Worm (Caenorhabditis elegans) whole organism, L3 larva: ENCODE results near the gene nsun-5.

ENCODE experiments used
- fos-1 ChIP-seq: fragments of 150-350 bp; optimal IDR thresholded peaks from 2 replicates; lab custom pipeline; 2014; ENCODE audit warnings: missing biosample characterization, missing genetic modification characterization
- lin-15B ChIP-seq: fragments of 150-350 bp; optimal IDR thresholded peaks from 2 replicates; lab custom pipeline; 2014; ENCODE audit warnings: missing biosample characterization, missing genetic modification characterization
- nhr-11 ChIP-seq: fragments of 150-350 bp; optimal IDR thresholded peaks from 2 replicates; lab custom pipeline; 2014; ENCODE audit warnings: missing biosample characterization, missing genetic modification characterization
- nhr-12 ChIP-seq: fragments of 150-350 bp; optimal IDR thresholded peaks from 2 replicates; lab custom pipeline; 2014; ENCODE audit warnings: missing biosample characterization, missing genetic modification characterization
- nhr-237 ChIP-seq: fragments of 150-350 bp; optimal IDR thresholded peaks from 2 replicates; lab custom pipeline; 2014; ENCODE audit warnings: missing biosample characterization, missing genetic modification characterization
- snpc-4 ChIP-seq: fragments of 150-350 bp; optimal IDR thresholded peaks from 2 replicates; lab custom pipeline; 2014; ENCODE audit warnings: missing biosample characterization, missing genetic modification characterization
- ztf-4 ChIP-seq: fragments of 150-350 bp; optimal IDR thresholded peaks from 2 replicates; lab custom pipeline; 2014; ENCODE audit warnings: missing biosample characterization, missing genetic modification characterization

DNA sequence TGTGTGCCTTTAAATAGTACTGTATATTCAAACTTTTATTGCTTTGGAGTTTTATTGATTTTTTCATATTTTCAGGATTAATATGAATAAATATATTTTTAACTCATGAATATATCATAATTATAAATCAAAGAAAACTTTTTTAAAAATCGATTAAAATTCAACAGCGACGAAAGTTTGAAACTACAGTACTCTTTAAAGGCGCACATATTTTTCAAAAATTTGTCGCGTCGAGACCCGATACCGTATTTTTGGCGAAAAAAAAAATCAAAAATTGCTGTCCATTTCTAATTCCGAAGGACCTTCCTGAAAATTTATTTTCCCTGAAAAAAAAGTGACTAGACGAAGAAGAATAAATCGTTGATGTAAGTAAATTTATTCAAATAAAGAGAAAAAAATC is 1.1 kb upstream of the nsun-5 start:
- TF ChIP-seq snpc-4 (tag; lab: Kevin White, UChicago) (no peak), nhr-12 (tag; lab: Kevin White, UChicago) (no peak), ztf-4 (tag; lab: Kevin White, UChicago) (no peak), nhr-11 (tag; lab: Kevin White, UChicago) (no peak), lin-15B (tag; lab: Kevin White, UChicago) (no peak), nhr-237 (tag; lab: Kevin White, UChicago) (no peak), fos-1 (no peak)
